Worm (Caenorhabditis elegans) whole organism, early embryonic: ENCODE results near the gene lact-4.

ENCODE experiments used
- B0310.2 ChIP-seq: sonication (generic microtip); optimal IDR thresholded peaks from 2 replicates; lab custom pipeline; 2016; ENCODE audit warnings: mild to moderate bottlenecking, missing genetic modification characterization, missing compliant biosample characterization
- ama-1 ChIP-seq: fragments of 150-350 bp; optimal IDR thresholded peaks from 2 replicates; lab custom pipeline; 2014
- ceh-13 ChIP-seq: fragments of 200-800 bp; sonication (Bioruptor generic); optimal IDR thresholded peaks from 2 replicates; lab custom pipeline; 2018; ENCODE audit warnings: mild to moderate bottlenecking, missing genetic modification characterization, missing compliant biosample characterization
- flt-1 ChIP-seq: fragments of 200-800 bp; sonication (Bioruptor generic); IDR thresholded peaks from 2 replicates; pipeline ENCODE4 v1.3.6; 2022; ENCODE audit warnings: missing genetic modification characterization, missing compliant biosample characterization
- hmbx-1 ChIP-seq: sonication (generic microtip); optimal IDR thresholded peaks from 2 replicates; lab custom pipeline; 2016; ENCODE audit warnings: mild to moderate bottlenecking, missing genetic modification characterization, missing compliant biosample characterization
- hmg-4 ChIP-seq: fragments of 200-800 bp; sonication (Bioruptor generic); optimal IDR thresholded peaks from 2 replicates; lab custom pipeline; 2018; ENCODE audit warnings: mild to moderate bottlenecking, missing genetic modification characterization, missing compliant biosample characterization
- scrt-1 ChIP-seq: fragments of 200-800 bp; sonication (Bioruptor generic); IDR thresholded peaks from 2 replicates; pipeline ENCODE4 v1.3.6; 2022; ENCODE audit warnings: missing genetic modification characterization, missing compliant biosample characterization
- tbx-37 ChIP-seq: fragments of 200-800 bp; sonication (Bioruptor generic); conservative IDR thresholded peaks from 2 replicates; pipeline ENCODE4 v1.3.6; 2022; ENCODE audit warnings: missing genetic modification reagents, missing genetic modification characterization, missing compliant biosample characterization
- tra-4 ChIP-seq: sonication (generic microtip); optimal IDR thresholded peaks from 2 replicates; lab custom pipeline; 2017; ENCODE audit warnings: missing genetic modification characterization, missing compliant biosample characterization

- TF ChIP-seq B0310.2 (tag; lab: Kevin White, UChicago) (no peak), ama-1 (lab: Kevin White, UChicago) (no peak), scrt-1 (no peak), hmbx-1 (tag; lab: Kevin White, UChicago) (no peak), tra-4 (no peak), flt-1 (GFP tag; lab: Robert Waterston, UW) (no peak), tbx-37 (GFP tag; lab: Robert Waterston, UW) (no peak), ceh-13 (GFP tag; lab: Kevin White, UChicago) (no peak), hmg-4 (GFP tag; lab: Kevin White, UChicago) (no peak)
Measured at ce11 chrII:8456681-8457389, 23.4 kb downstream of the lact-4 start.
